Worm (Caenorhabditis elegans): ENCODE measurements around the gene mrp-1.

Gene mrp-1

ce11 chrX:593910-594447 is 6.3 kb upstream of the mrp-1 start, which contains the start of gene F13C5.2:
F13C5.2 (plus strand) TSS chrX:593960.
- TF ChIP-seq atf-7 (tag; optimal IDR thresholded peaks at IDR 0.05) (no peak), T26A5.8 (tag; optimal IDR thresholded peaks at IDR 0.05) (no peak), fkh-3 (tag; optimal IDR thresholded peaks at IDR 0.05) (no peak), zfh-2 (GFP tag; conservative IDR thresholded peaks at IDR 0.05) (peak; percentile 86), madf-6 (GFP tag; IDR thresholded peaks at IDR 0.05) (peak; percentile 11; the same call in 1 of the 2 replicates), egrh-3 (GFP tag; IDR thresholded peaks at IDR 0.05) (peak; percentile 91), ama-1 (optimal IDR thresholded peaks at IDR 0.05) (no peak), ama-1 (GFP tag; optimal IDR thresholded peaks at IDR 0.05) (no peak)

ce11 chrX:593245-593733 is 5.6 kb upstream of the mrp-1 start:
- TF ChIP-seq F23B12.7 (tag; optimal IDR thresholded peaks at IDR 0.05; ENCODE audit: insufficient read depth) (peak; percentile 76), somi-1 (GFP tag; optimal IDR thresholded peaks at IDR 0.05) (peak; percentile 71), ztf-25 (GFP tag; IDR thresholded peaks at IDR 0.05) (no peak), T07F8.4 (tag; optimal IDR thresholded peaks at IDR 0.05) (no peak), ztf-3 (GFP tag; optimal IDR thresholded peaks at IDR 0.05) (no peak), zfh-2 (GFP tag; conservative IDR thresholded peaks at IDR 0.05) (peak; percentile 99), pha-4 (tag; optimal IDR thresholded peaks at IDR 0.05) (no peak), die-1 (tag; optimal IDR thresholded peaks at IDR 0.05) (peak; percentile 47), ceh-27 (GFP tag; optimal IDR thresholded peaks at IDR 0.05) (peak; percentile 70), hmg-1.2 (GFP tag; IDR thresholded peaks at IDR 0.05) (peak; percentile 64), dpl-1 (GFP tag; optimal IDR thresholded peaks at IDR 0.05) (no peak), chd-7 (tag; optimal IDR thresholded peaks at IDR 0.05) (peak; percentile 81), egrh-3 (GFP tag; IDR thresholded peaks at IDR 0.05) (peak; percentile 76), mel-28 (tag; optimal IDR thresholded peaks at IDR 0.05; ENCODE audit: borderline replicate concordance) (no peak), attf-5 (GFP tag; optimal IDR thresholded peaks at IDR 0.05) (peak; percentile 81), let-526 (GFP tag; IDR thresholded peaks at IDR 0.05) (peak; percentile 75; the same call in 1 of the 2 replicates), B0336.3 (GFP tag; IDR thresholded peaks at IDR 0.05) (peak; percentile 85; the same call in 1 of the 2 replicates), Y53G8AR.9 (GFP tag; conservative IDR thresholded peaks at IDR 0.05) (0 out of 2 replicates have a peak, but pooled peaks have one; percentile 23), aptf-2 (GFP tag; conservative IDR thresholded peaks at IDR 0.05) (no peak), madf-3 (GFP tag; IDR thresholded peaks at IDR 0.05) (no peak), pbrm-1 (GFP tag; IDR thresholded peaks at IDR 0.05) (peak; percentile 50; the same call in 1 of the 2 replicates), sptf-2 (GFP tag; optimal IDR thresholded peaks at IDR 0.05) (no peak), hsf-1 (GFP tag; IDR thresholded peaks at IDR 0.05) (0 out of 2 replicates have a peak, but pooled peaks have one; percentile 50), F52B5.7 (tag; optimal IDR thresholded peaks at IDR 0.05) (no peak), athp-1 (tag; optimal IDR thresholded peaks at IDR 0.05) (no peak), lin-26 (GFP tag; IDR thresholded peaks at IDR 0.05) (peak; percentile 61), B0035.1 (tag; optimal IDR thresholded peaks at IDR 0.05) (peak; percentile 21), unc-130 (GFP tag; optimal IDR thresholded peaks at IDR 0.05) (no peak), hmg-20 (GFP tag; IDR thresholded peaks at IDR 0.05) (0 out of 2 replicates have a peak, but pooled peaks have one; percentile 42), attf-6 (GFP tag; IDR thresholded peaks at IDR 0.05) (no peak), rec-8 (tag; optimal IDR thresholded peaks at IDR 0.05) (no peak), snpc-3.4 (tag; optimal IDR thresholded peaks at IDR 0.05) (no peak), him-1 (tag; optimal IDR thresholded peaks at IDR 0.05) (no peak), gei-17 (GFP tag; optimal IDR thresholded peaks at IDR 0.05) (peak; percentile 37), aptf-3 (GFP tag; IDR thresholded peaks at IDR 0.05) (no peak), bed-1 (GFP tag; IDR thresholded peaks at IDR 0.05) (no peak), akir-1 (GFP tag; optimal IDR thresholded peaks at IDR 0.05) (no peak), mxl-1 (tag; optimal IDR thresholded peaks at IDR 0.05) (no peak), F22D6.2 (tag; optimal IDR thresholded peaks at IDR 0.05) (peak; percentile 36), nhr-27 (tag; optimal IDR thresholded peaks at IDR 0.05) (no peak)
